Fruit fly (Drosophila melanogaster) whole organism, embryonic: ENCODE data around the gene hook.

Source experiments
- Ada2b ChIP-seq: fragments of 200-800 bp; sonication (Bioruptor generic); IDR thresholded peaks from 2 replicates; pipeline ENCODE4 v1.3.6; 2022; ENCODE audit warnings: missing biosample characterization, missing genetic modification characterization
- Atf3 ChIP-seq: fragments of 200-800 bp; sonication (Bioruptor generic); optimal IDR thresholded peaks from 3 replicates; lab custom pipeline; 2016; ENCODE audit warnings: missing biosample characterization, missing genetic modification characterization
- CG10147 ChIP-seq: fragments of 200-800 bp; sonication (Bioruptor generic); optimal IDR thresholded peaks from 2 replicates; lab custom pipeline; 2019; ENCODE audit warnings: missing biosample characterization, mild to moderate bottlenecking, missing genetic modification characterization, moderate library complexity
- CG1024 ChIP-seq: fragments of 200-800 bp; sonication (Bioruptor generic); IDR thresholded peaks from 2 replicates; pipeline ENCODE4 v1.3.6; 2022; ENCODE audit warnings: missing biosample characterization, missing genetic modification characterization
- CG13123 ChIP-seq: fragments of 200-800 bp; sonication (Bioruptor generic); optimal IDR thresholded peaks from 2 replicates; lab custom pipeline; 2016; ENCODE audit warnings: missing biosample characterization, missing genetic modification characterization
- CG1602 ChIP-seq: fragments of 200-800 bp; sonication (Bioruptor generic); optimal IDR thresholded peaks from 3 replicates; lab custom pipeline; 2016; ENCODE audit warnings: missing biosample characterization, missing genetic modification characterization
- CG3163 ChIP-seq: fragments of 200-800 bp; sonication (Bioruptor generic); optimal IDR thresholded peaks from 3 replicates; lab custom pipeline; 2016; ENCODE audit warnings: missing biosample characterization, missing genetic modification characterization
- CG33557 ChIP-seq: fragments of 200-800 bp; sonication (Bioruptor generic); optimal IDR thresholded peaks from 2 replicates; lab custom pipeline; 2019; ENCODE audit warnings: missing biosample characterization, mild to moderate bottlenecking, missing genetic modification characterization, moderate library complexity
- CG34376 ChIP-seq: fragments of 200-800 bp; sonication (Bioruptor generic); optimal IDR thresholded peaks from 2 replicates; lab custom pipeline; 2018; ENCODE audit warnings: missing biosample characterization, mild to moderate bottlenecking, missing genetic modification characterization
- CG4730 ChIP-seq: fragments of 200-800 bp; sonication (Bioruptor generic); IDR thresholded peaks from 2 replicates; pipeline ENCODE4 v1.3.6; 2022; ENCODE audit warnings: missing biosample characterization, missing genetic modification characterization
- CG6765 ChIP-seq: fragments of 200-800 bp; sonication (Bioruptor generic); optimal IDR thresholded peaks from 3 replicates; lab custom pipeline; 2017; ENCODE audit warnings: missing biosample characterization, mild to moderate bottlenecking, missing genetic modification characterization
- CG7271 ChIP-seq: fragments of 200-800 bp; sonication (Bioruptor generic); optimal IDR thresholded peaks from 2 replicates; lab custom pipeline; 2018; ENCODE audit warnings: missing biosample characterization, mild to moderate bottlenecking, missing genetic modification characterization, moderate library complexity
- CG7786 ChIP-seq: fragments of 200-800 bp; sonication (Bioruptor generic); optimal IDR thresholded peaks from 2 replicates; lab custom pipeline; 2016; ENCODE audit warnings: missing biosample characterization, missing genetic modification characterization
- CG8478 ChIP-seq: fragments of >200 bp; optimal IDR thresholded peaks from 2 replicates; lab custom pipeline; 2018
- CG9437 ChIP-seq: fragments of 200-800 bp; sonication (Bioruptor generic); optimal IDR thresholded peaks from 2 replicates; lab custom pipeline; 2018; ENCODE audit warnings: missing biosample characterization, mild to moderate bottlenecking, missing genetic modification characterization
- CG9876 ChIP-seq: fragments of 200-800 bp; sonication (Bioruptor generic); optimal IDR thresholded peaks from 2 replicates; lab custom pipeline; 2016; ENCODE audit warnings: missing biosample characterization, missing genetic modification characterization
- CHES-1-like ChIP-seq: fragments of 200-800 bp; sonication (Bioruptor generic); optimal IDR thresholded peaks from 2 replicates; lab custom pipeline; 2016; ENCODE audit warnings: missing biosample characterization, missing genetic modification characterization
- CkIIα-i1 ChIP-seq: fragments of 200-800 bp; sonication (Bioruptor generic); IDR thresholded peaks from 2 replicates; pipeline ENCODE4 v1.3.6; 2022; ENCODE audit warnings: missing biosample characterization, missing genetic modification characterization
- Dp ChIP-seq: fragments of 200-800 bp; sonication (Bioruptor generic); optimal IDR thresholded peaks from 2 replicates; lab custom pipeline; 2018; ENCODE audit warnings: missing biosample characterization, mild to moderate bottlenecking, missing genetic modification characterization, moderate library complexity
- E2f1 ChIP-seq: fragments of 200-800 bp; sonication (Bioruptor generic); IDR thresholded peaks from 2 replicates; pipeline ENCODE4 v1.3.6; 2022; ENCODE audit warnings: missing biosample characterization, missing genetic modification characterization
- ERR ChIP-seq: fragments of 200-800 bp; sonication (Bioruptor generic); optimal IDR thresholded peaks from 2 replicates; lab custom pipeline; 2016; ENCODE audit warnings: missing biosample characterization, missing genetic modification characterization
- Fer2 ChIP-seq: fragments of 200-800 bp; sonication (Bioruptor generic); optimal IDR thresholded peaks from 2 replicates; lab custom pipeline; 2018; ENCODE audit warnings: missing biosample characterization, mild to moderate bottlenecking, missing genetic modification characterization, moderate library complexity
- Gug ChIP-seq: fragments of 200-800 bp; sonication (Bioruptor generic); IDR thresholded peaks from 4 replicates; pipeline ENCODE4 v1.3.6; 2022; ENCODE audit warnings: missing biosample characterization, missing genetic modification characterization
- Hey ChIP-seq: fragments of 200-800 bp; sonication (Bioruptor generic); optimal IDR thresholded peaks from 3 replicates; lab custom pipeline; 2018; ENCODE audit warnings: missing biosample characterization, mild to moderate bottlenecking, missing genetic modification characterization
- Hr51 ChIP-seq, 2 experiments: fragments of 200-800 bp; sonication (Bioruptor generic); optimal IDR thresholded peaks; 2 replicates in 1 of 2; 3 replicates in 1 of 2; lab custom pipeline; 2016 to 2018; ENCODE audit warnings: missing biosample characterization in 2 of 2, missing genetic modification characterization in 2 of 2, mild to moderate bottlenecking in 1 of 2, moderate library complexity in 1 of 2
- NFAT ChIP-seq: fragments of 200-800 bp; sonication (Bioruptor generic); IDR thresholded peaks from 2 replicates; pipeline ENCODE4 v1.3.6; 2022; ENCODE audit warnings: missing biosample characterization, missing genetic modification characterization
- Xrp1 ChIP-seq: fragments of 200-800 bp; sonication (Bioruptor generic); IDR thresholded peaks from 2 replicates; pipeline ENCODE4 v1.3.6; 2022; ENCODE audit warnings: missing biosample characterization, missing genetic modification characterization
- cg ChIP-seq: fragments of 200-800 bp; sonication (Bioruptor generic); optimal IDR thresholded peaks from 3 replicates; lab custom pipeline; 2019; ENCODE audit warnings: missing biosample characterization, mild to moderate bottlenecking, missing genetic modification characterization, moderate library complexity
- dpn ChIP-seq, 2 experiments: fragments of 200-800 bp; sonication (Bioruptor generic); optimal IDR thresholded peaks; 3 replicates each; lab custom pipeline; 2016; ENCODE audit warnings: missing biosample characterization in 2 of 2, missing genetic modification characterization in 2 of 2
- ftz-f1 ChIP-seq: fragments of 200-800 bp; sonication (Bioruptor generic); optimal IDR thresholded peaks from 2 replicates; lab custom pipeline; 2016; ENCODE audit warnings: missing biosample characterization, missing genetic modification characterization
- gsb-n ChIP-seq: fragments of 200-800 bp; sonication (Bioruptor generic); optimal IDR thresholded peaks from 3 replicates; lab custom pipeline; 2018; ENCODE audit warnings: missing biosample characterization, mild to moderate bottlenecking, missing genetic modification characterization
- insv ChIP-seq, 2 experiments: fragments of 200-800 bp; sonication (Bioruptor generic); optimal IDR thresholded peaks; 3 replicates each; lab custom pipeline; 2016 to 2018; ENCODE audit warnings: missing biosample characterization in 2 of 2, missing genetic modification characterization in 2 of 2
- lov ChIP-seq, 2 experiments: fragments of 200-800 bp in 1 of 2; fragments of >200 bp in 1 of 2; sonication (Bioruptor generic) in 1 of 2; IDR thresholded peaks in 1 of 2; optimal IDR thresholded peaks in 1 of 2; 2 replicates in 1 of 2; 3 replicates in 1 of 2; pipeline versions ENCODE4 v1.3.6 to Lab custom; 2017 to 2022; ENCODE audit warnings: missing biosample characterization in 1 of 2, missing genetic modification characterization in 1 of 2
- pho ChIP-seq: fragments of 200-800 bp; sonication (Bioruptor generic); optimal IDR thresholded peaks from 2 replicates; lab custom pipeline; 2016; ENCODE audit warnings: missing biosample characterization, missing genetic modification characterization
- prd ChIP-seq, 3 experiments: fragments of >200 bp in 2 of 3; fragments of 200-800 bp in 1 of 3; sonication (Bioruptor generic) in 1 of 3; optimal IDR thresholded peaks in 2 of 3; IDR thresholded peaks in 1 of 3; 2 replicates in 2 of 3; 3 replicates in 1 of 3; pipeline versions ENCODE4 v1.3.6 to Lab custom; 2017 to 2022; ENCODE audit warnings: missing biosample characterization in 1 of 3, missing genetic modification characterization in 1 of 3
- pzg ChIP-seq: fragments of 200-800 bp; sonication (Bioruptor generic); optimal IDR thresholded peaks from 3 replicates; lab custom pipeline; 2018; ENCODE audit warnings: missing biosample characterization, mild to moderate bottlenecking, missing genetic modification characterization, moderate library complexity
- ro ChIP-seq: fragments of 200-800 bp; sonication (Bioruptor generic); IDR thresholded peaks from 2 replicates; pipeline ENCODE4 v1.3.6; 2022; ENCODE audit warnings: missing biosample characterization, missing genetic modification characterization
- salm ChIP-seq: fragments of 200-800 bp; sonication (Bioruptor generic); optimal IDR thresholded peaks from 2 replicates; lab custom pipeline; 2018; ENCODE audit warnings: missing biosample characterization, mild to moderate bottlenecking, missing genetic modification characterization
- slbo ChIP-seq: fragments of 200-800 bp; sonication (Bioruptor generic); IDR thresholded peaks from 2 replicates; pipeline ENCODE4 v1.3.6; 2022; ENCODE audit warnings: missing biosample characterization, missing genetic modification characterization
- sob ChIP-seq: fragments of 200-800 bp; sonication (Bioruptor generic); IDR thresholded peaks from 2 replicates; pipeline ENCODE4 v1.3.6; 2022; ENCODE audit warnings: missing biosample characterization, missing genetic modification characterization
- trh ChIP-seq: fragments of 200-800 bp; sonication (Bioruptor generic); optimal IDR thresholded peaks from 2 replicates; lab custom pipeline; 2016; ENCODE audit warnings: missing biosample characterization, missing genetic modification characterization
- ttk ChIP-seq: fragments of 200-800 bp; sonication (Bioruptor generic); IDR thresholded peaks from 2 replicates; pipeline ENCODE4 v2.1.2; 2022; ENCODE audit warnings: missing biosample characterization, missing genetic modification characterization
- tup ChIP-seq: fragments of 200-800 bp; sonication (Bioruptor generic); optimal IDR thresholded peaks from 2 replicates; lab custom pipeline; 2016; ENCODE audit warnings: missing biosample characterization, mild to moderate bottlenecking, missing genetic modification characterization, moderate library complexity
- wdn ChIP-seq: fragments of 200-800 bp; sonication (Bioruptor generic); IDR thresholded peaks from 2 replicates; pipeline ENCODE4 v1.3.6; 2022; ENCODE audit warnings: missing biosample characterization, missing genetic modification characterization
- wor ChIP-seq: fragments of 200-800 bp; sonication (Bioruptor generic); IDR thresholded peaks from 2 replicates; pipeline ENCODE4 v1.3.6; 2022; ENCODE audit warnings: missing biosample characterization, missing genetic modification characterization

hook gene

dm6 chr2L:18987078-18987895 is 46.0 kb downstream of the hook start, which contains the start of the genes Swip-1 and EMC5 (continued):
- TF ChIP-seq CG33557 (GFP tag; lab: Kevin White, UChicago) (peak; percentile 58), CG4730 (GFP tag; lab: Robert Waterston, UW) (peak; percentile 39; the same call in 1 of the 2 replicates), CG9876 (GFP tag; lab: Kevin White, UChicago) (no peak), CG6765 (GFP tag; lab: Kevin White, UChicago) (no peak), CG8478 (lab: Kevin White, UChicago) (no peak), CG1602 (GFP tag; lab: Kevin White, UChicago) (peak; percentile 30), wdn (GFP tag; lab: Robert Waterston, UW) (no peak), cg (GFP tag; lab: Kevin White, UChicago) (no peak), Fer2 (tag; lab: Kevin White, UChicago) (peak; percentile 28), CG9437 (GFP tag; lab: Kevin White, UChicago) (peak; percentile 58), pho (GFP tag; lab: Kevin White, UChicago) (no peak), tup (GFP tag; lab: Kevin White, UChicago) (no peak), CG13123 (GFP tag; lab: Kevin White, UChicago) (no peak), ttk (no peak), salm (tag; lab: Kevin White, UChicago) (no peak), CkIIα-i1 (no peak), insv (GFP tag; optimal IDR thresholded peaks at IDR 0.05; lab: Kevin White, UChicago) (peak in 1 of 2 experiments; percentile 87), prd (optimal IDR thresholded peaks at IDR 0.05; lab: Kevin White, UChicago) (no peak), prd (GFP tag; IDR thresholded peaks at IDR 0.05; lab: Robert Waterston, UW) (peak; percentile 62; the same call in 1 of the 3 replicates), CG34376 (peak; percentile 15), Hey (tag; lab: Kevin White, UChicago) (no peak), Dp (GFP tag; lab: Kevin White, UChicago) (peak; percentile 64), sob (peak; percentile 71), pzg (GFP tag; lab: Kevin White, UChicago) (peak; percentile 55), Gug (GFP tag; lab: Robert Waterston, UW) (peak; percentile 45; the same call in 1 of the 4 replicates), trh (peak; percentile 51), CHES-1-like (GFP tag; lab: Kevin White, UChicago) (no peak), Hr51 (GFP tag; optimal IDR thresholded peaks at IDR 0.05; lab: Kevin White, UChicago) (peak in 1 of 2 experiments; percentile 64), Xrp1 (GFP tag; lab: Robert Waterston, UW) (peak; percentile 57), slbo (GFP tag; lab: Robert Waterston, UW) (peak; percentile 85), Ada2b (GFP tag; lab: Robert Waterston, UW) (0 out of 2 replicates have a peak, but pooled peaks have one; percentile 10), E2f1 (peak; percentile 29; the same call in 1 of the 2 replicates), wor (GFP tag; lab: Robert Waterston, UW) (no peak), ERR (GFP tag; lab: Kevin White, UChicago) (no peak), CG7271 (tag; lab: Kevin White, UChicago) (no peak), gsb-n (tag; lab: Kevin White, UChicago) (peak; percentile 64), ro (GFP tag; lab: Robert Waterston, UW) (no peak), Atf3 (GFP tag; lab: Kevin White, UChicago) (no peak), lov (optimal IDR thresholded peaks at IDR 0.05; lab: Kevin White, UChicago) (no peak), lov (GFP tag; IDR thresholded peaks at IDR 0.05; lab: Robert Waterston, UW) (no peak), ftz-f1 (GFP tag; lab: Kevin White, UChicago) (no peak), CG7786 (GFP tag; lab: Kevin White, UChicago) (no peak), dpn (GFP tag; optimal IDR thresholded peaks at IDR 0.05; lab: Kevin White, UChicago) (peak in 1 of 2 experiments; percentile 53), CG10147 (GFP tag; lab: Kevin White, UChicago) (peak; percentile 23), CG1024 (GFP tag; lab: Robert Waterston, UW) (no peak), NFAT (peak; percentile 44), CG3163 (GFP tag; lab: Kevin White, UChicago) (peak; percentile 2)
- TF ChIP-seq, all 482 proteins: peak for 261
